Fruit fly (Drosophila melanogaster) whole organism: ENCODE results near the gene Ugt303B1.

ENCODE experiments used
- CG8478 ChIP-seq: fragments of >200 bp; optimal IDR thresholded peaks from 2 replicates; lab custom pipeline; 2018; ENCODE audit warnings: inconsistent platforms
- Dll ChIP-seq: fragments of >200 bp; optimal IDR thresholded peaks from 2 replicates; lab custom pipeline; 2017
- EcR ChIP-seq, 2 experiments: fragments of >200 bp; optimal IDR thresholded peaks; 2 replicates each; lab custom pipeline; 2017; ENCODE audit warnings: missing biosample characterization in 2 of 2, missing genetic modification characterization in 2 of 2, missing genetic modification reagents in 2 of 2
- pan ChIP-seq: fragments of >200 bp; optimal IDR thresholded peaks from 2 replicates; lab custom pipeline; 2017
- psq ChIP-seq: fragments of >200 bp; optimal IDR thresholded peaks from 2 replicates; lab custom pipeline; 2017
- usp ChIP-seq: fragments of >200 bp; optimal IDR thresholded peaks from 2 replicates; lab custom pipeline; 2017; ENCODE audit warnings: missing biosample characterization, missing genetic modification characterization, mixed read lengths

The Ugt303B1 gene

DNA sequence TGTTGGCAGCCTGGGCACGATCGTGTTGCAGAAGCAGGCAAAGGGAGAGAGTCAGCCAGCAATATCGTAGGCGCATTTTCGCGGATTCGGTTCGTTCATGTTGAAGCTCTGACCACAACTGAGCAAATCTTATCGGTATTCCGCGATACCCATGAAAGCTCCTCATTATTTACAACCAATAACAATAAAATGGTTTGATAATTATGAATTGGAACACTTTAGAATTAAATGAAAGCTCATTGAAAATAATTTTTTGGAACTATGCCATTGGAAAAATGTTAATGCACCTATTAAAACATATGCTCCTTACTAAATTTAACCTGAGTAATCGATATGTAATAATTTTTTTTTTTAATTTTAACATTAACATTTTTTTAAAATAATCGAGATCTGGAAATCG is at the start of gene Ugt303B1:
Ugt303B1 (minus strand) TSS at position 101 of the 400 bp plus-strand sequence.
- TF ChIP-seq EcR (GFP tag; optimal IDR thresholded peaks at IDR 0.05; lab: Kevin White, UChicago), result no peak
- no peak for TF ChIP-seq Dll (lab: Kevin White, UChicago)
- no peak for TF ChIP-seq CG8478 (lab: Kevin White, UChicago)
- TF ChIP-seq psq (lab: Kevin White, UChicago), result no peak
- no peak for TF ChIP-seq usp (GFP tag; lab: Kevin White, UChicago)
- no peak for TF ChIP-seq pan

DNA sequence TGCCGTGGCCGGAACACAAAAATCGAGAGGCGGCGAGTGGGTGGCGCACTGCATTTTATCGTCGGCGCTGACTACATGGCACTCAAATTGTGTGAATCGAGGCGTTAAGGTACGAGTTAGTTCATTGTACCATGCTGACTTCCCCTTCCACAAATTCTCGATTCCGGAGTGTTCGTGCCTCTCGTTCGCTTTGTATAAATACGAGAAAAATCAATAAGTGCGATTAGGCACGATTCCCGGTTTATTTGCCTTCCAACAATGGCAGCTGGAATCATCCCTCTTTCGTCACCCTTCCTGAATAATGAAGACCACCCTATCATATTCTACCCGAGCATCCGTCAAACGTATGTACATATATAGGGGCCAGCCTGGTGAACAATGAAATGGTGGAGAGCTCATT is 40.1 kb upstream of the Ugt303B1 start:
- TF ChIP-seq pan (no peak), EcR (GFP tag; optimal IDR thresholded peaks at IDR 0.05; lab: Kevin White, UChicago) (no peak), Dll (lab: Kevin White, UChicago) (no peak), usp (GFP tag; lab: Kevin White, UChicago) (no peak), psq (lab: Kevin White, UChicago) (no peak), CG8478 (lab: Kevin White, UChicago) (no peak)

dm6 chr3R:23569195-23569594 is 32.7 kb upstream of the Ugt303B1 start:
- TF ChIP-seq usp (GFP tag; lab: Kevin White, UChicago) (no peak), psq (lab: Kevin White, UChicago) (no peak), CG8478 (lab: Kevin White, UChicago) (no peak), pan (no peak), EcR (GFP tag; optimal IDR thresholded peaks at IDR 0.05; lab: Kevin White, UChicago) (no peak), Dll (lab: Kevin White, UChicago) (no peak)

dm6 chr3R:23557244-23557643 is 20.7 kb upstream of the Ugt303B1 start, which contains the start of gene beat-IV:
TSS of gene beat-IV (plus strand) at chr3R:23557412.
- TF ChIP-seq psq (lab: Kevin White, UChicago) (no peak), Dll (lab: Kevin White, UChicago) (no peak), usp (GFP tag; lab: Kevin White, UChicago) (no peak), CG8478 (lab: Kevin White, UChicago) (no peak)

- no peak for TF ChIP-seq pan
- no peak for TF ChIP-seq Dll (lab: Kevin White, UChicago)
- no peak for TF ChIP-seq CG8478 (lab: Kevin White, UChicago)
- TF ChIP-seq psq (lab: Kevin White, UChicago), result no peak
- TF ChIP-seq EcR (GFP tag; optimal IDR thresholded peaks at IDR 0.05; lab: Kevin White, UChicago), result no peak
- TF ChIP-seq usp (GFP tag; lab: Kevin White, UChicago), result no peak
These were observed 20.3 kb upstream of the Ugt303B1 start, which contains the start of gene CG10164 for dm6 chr3R:23556843-23557242. TSS of gene CG10164 (minus strand) at chr3R:23556943.

DNA sequence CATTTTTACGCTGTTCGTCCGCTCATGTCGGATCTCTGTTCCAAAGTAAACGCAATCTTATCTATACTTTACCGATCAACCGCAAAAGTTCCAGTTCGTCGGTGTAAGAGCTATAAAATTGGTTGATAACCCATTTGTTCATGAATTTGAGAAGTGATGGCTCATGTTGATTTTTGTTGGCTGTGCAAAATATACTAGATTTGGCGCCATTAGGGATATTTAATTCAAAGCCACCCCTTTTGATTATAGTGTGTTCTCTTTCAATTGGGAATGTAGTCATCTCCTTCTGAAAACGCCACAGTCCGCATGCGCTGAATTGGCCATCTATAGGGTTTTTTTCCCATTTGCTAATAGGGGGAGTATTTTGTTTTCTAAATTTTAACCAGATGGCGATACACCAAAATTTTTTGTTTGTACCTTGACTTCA is 2.2 kb upstream of the Ugt303B1 start, which contains the start of gene Ugt303B2:
Ugt303B2 (minus strand) TSS at position 190 of the 427 bp plus-strand sequence.
- TF ChIP-seq EcR (GFP tag; optimal IDR thresholded peaks at IDR 0.05; lab: Kevin White, UChicago) (no peak), usp (GFP tag; lab: Kevin White, UChicago) (no peak)

DNA sequence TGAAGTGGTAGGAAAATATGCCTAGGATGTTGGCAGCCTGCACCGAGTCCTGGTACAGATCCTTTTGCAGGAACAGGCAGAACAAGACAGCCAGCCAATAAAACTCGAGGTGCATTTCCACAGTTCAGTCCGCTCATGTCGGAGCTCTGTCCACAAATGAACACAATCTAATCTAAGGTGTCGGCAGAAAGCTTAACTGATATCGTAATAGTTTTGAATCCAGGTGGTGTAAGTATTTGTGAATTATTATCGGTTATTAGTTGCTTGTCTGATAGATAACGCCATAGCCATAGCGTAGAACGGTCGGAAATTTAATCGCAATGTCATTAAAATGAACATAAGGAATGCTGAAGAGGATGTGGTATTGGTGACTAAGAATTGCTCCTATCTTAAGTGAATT is 1.9 kb downstream of the Ugt303B1 start, which contains the start of gene Ugt303B3:
Ugt303B3 (minus strand) TSS at position 159 of the 400 bp plus-strand sequence.
- TF ChIP-seq pan (no peak), usp (GFP tag; lab: Kevin White, UChicago) (no peak), CG8478 (lab: Kevin White, UChicago) (no peak), psq (lab: Kevin White, UChicago) (no peak), Dll (lab: Kevin White, UChicago) (no peak), EcR (GFP tag; optimal IDR thresholded peaks at IDR 0.05; lab: Kevin White, UChicago) (no peak)

DNA sequence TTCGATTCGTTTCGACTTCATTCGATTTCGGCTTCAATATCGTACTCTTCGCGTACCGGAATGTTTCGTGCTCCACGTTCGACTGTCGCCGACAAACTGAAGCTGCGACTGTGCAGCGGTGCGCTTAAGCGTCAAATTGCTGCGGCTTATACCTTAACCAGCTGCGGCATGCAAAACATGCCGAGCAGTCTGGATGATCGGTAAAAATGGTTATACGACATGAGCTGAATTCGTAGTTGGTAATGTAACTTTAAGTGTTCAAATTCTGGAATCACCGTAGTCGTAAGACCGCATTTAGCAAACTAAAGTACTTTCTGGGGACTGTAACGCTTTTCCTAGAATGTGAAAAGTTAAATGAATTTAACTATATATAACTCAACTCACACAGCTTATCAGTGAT is 5.6 kb downstream of the Ugt303B1 start, which contains the start of gene CG10175:
CG10175 (minus strand) TSS at position 101 of the 400 bp plus-strand sequence.
- TF ChIP-seq Dll (lab: Kevin White, UChicago), result no peak

DNA sequence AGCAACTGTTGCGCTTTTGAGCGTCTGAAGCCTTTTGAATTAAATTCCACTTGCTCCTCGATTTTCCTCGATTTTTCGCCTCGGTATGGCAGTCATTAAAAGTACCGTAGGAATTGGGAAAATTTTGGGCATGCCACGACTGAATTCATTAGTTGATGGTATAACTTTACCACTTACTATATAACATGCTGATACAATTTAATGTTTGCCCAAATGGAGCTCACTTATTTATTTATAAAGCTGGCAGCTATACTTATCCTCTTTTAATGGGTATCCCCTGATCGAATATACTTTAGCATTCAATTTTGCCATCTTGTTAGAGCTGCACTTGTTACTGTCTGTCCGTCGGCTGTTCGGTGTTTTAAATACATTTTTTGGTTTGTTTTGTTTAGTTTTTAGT is 9.1 kb downstream of the Ugt303B1 start:
- TF ChIP-seq EcR (GFP tag; optimal IDR thresholded peaks at IDR 0.05; lab: Kevin White, UChicago), result no peak
- no peak for TF ChIP-seq psq (lab: Kevin White, UChicago)
- no peak for TF ChIP-seq Dll (lab: Kevin White, UChicago)
- TF ChIP-seq CG8478 (lab: Kevin White, UChicago), result no peak
- no peak for TF ChIP-seq usp (GFP tag; lab: Kevin White, UChicago)

DNA sequence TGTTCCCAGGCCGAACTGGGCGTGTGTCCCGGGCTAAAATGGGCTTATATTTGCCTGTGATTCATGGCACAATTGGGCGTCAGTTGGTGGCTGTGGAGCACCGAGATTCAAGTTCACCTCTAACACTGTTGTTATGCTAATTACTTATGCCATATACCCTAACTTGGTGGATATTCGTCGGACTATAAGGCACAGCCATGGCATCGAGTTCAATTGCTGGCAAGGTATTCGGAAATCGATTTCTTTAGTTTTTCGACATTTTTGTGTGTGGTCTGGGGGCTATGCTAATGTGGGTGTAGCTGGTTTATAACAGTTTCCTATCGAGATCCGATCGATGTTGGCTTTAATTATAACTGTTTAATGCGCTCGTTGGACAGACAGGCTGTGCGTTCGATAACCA is 10.4 kb downstream of the Ugt303B1 start:
- TF ChIP-seq psq (lab: Kevin White, UChicago) (no peak), CG8478 (lab: Kevin White, UChicago) (no peak), usp (GFP tag; lab: Kevin White, UChicago) (no peak), EcR (GFP tag; optimal IDR thresholded peaks at IDR 0.05; lab: Kevin White, UChicago) (no peak), pan (no peak), Dll (lab: Kevin White, UChicago) (no peak)

DNA sequence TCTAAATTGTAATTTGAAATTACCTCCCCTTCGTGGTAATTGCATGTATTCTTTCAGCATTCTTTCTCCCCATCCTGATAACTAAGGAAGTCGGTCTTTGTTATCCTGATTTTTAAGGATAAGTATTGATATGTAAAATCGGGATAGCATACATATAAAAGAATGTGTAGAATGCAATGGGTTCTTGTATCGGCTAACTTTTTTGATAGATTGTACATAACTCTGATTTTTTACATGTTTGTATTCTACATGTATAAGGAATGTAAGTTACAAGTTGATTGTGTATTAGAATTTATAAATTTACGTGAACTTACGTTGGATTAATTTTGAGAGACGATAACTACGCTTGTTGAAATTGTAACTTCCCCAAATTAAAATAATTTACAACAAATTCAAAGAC is 14.2 kb downstream of the Ugt303B1 start:
- TF ChIP-seq EcR (GFP tag; optimal IDR thresholded peaks at IDR 0.05; lab: Kevin White, UChicago) (no peak), usp (GFP tag; lab: Kevin White, UChicago) (no peak), Dll (lab: Kevin White, UChicago) (no peak), pan (no peak), psq (lab: Kevin White, UChicago) (no peak), CG8478 (lab: Kevin White, UChicago) (no peak)

dm6 chr3R:23521483-23521882 is 15.0 kb downstream of the Ugt303B1 start, which contains the start of gene CG10177:
TSS of gene CG10177 (minus strand) at chr3R:23521583.
- no peak for TF ChIP-seq pan
- TF ChIP-seq CG8478 (lab: Kevin White, UChicago), result no peak
- no peak for TF ChIP-seq Dll (lab: Kevin White, UChicago)
- no peak for TF ChIP-seq usp (GFP tag; lab: Kevin White, UChicago)
- TF ChIP-seq psq (lab: Kevin White, UChicago), result no peak
- no peak for TF ChIP-seq EcR (GFP tag; optimal IDR thresholded peaks at IDR 0.05; lab: Kevin White, UChicago)
